Worm (Caenorhabditis elegans): ENCODE data around the gene gst-2.

The gst-2 gene

DNA sequence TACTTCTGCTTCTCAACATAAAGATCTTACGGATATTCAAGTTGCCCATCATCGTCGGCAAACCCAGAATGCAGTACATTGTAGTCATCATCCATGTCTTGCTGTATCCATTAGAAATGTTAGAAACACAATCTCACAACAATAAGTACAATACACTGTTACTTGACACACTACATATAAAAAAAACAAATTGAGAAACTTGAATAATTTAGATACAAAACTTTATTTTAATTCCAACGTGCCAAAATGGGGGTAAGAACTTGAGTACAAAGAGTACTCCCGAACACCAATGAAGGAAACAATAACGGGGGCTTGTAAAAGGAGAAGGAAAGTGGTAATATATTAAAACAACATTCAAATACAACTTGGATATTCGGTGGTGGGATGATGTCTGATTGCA, 15.3 kb downstream of the gst-2 start, which contains the start of gene ctf-18:
TSS of gene ctf-18 (minus strand) at position 101 of the 400 bp plus-strand sequence.
- no peak for TF ChIP-seq lim-7 (GFP tag; IDR thresholded peaks at IDR 0.05)
- TF ChIP-seq ama-1 (optimal IDR thresholded peaks at IDR 0.05): peak; percentile 60
- no peak for TF ChIP-seq attf-4 (tag; optimal IDR thresholded peaks at IDR 0.05)
- TF ChIP-seq ceh-32 (tag; optimal IDR thresholded peaks at IDR 0.05; ENCODE audit: poor library complexity): no peak
- TF ChIP-seq aha-1 (tag): peak; percentile 43

ce11 chrIV:10122205-10122604, 19.7 kb downstream of the gst-2 start, which contains the start of gene irld-21:
TSS of gene irld-21 (minus strand) at chrIV:10122305.
- TF ChIP-seq snpc-4 (tag; optimal IDR thresholded peaks at IDR 0.05): no peak
- TF ChIP-seq nhr-11 (tag; optimal IDR thresholded peaks at IDR 0.05): no peak
- no peak for TF ChIP-seq nhr-6 (tag; optimal IDR thresholded peaks at IDR 0.05)
- TF ChIP-seq spr-1 (tag; optimal IDR thresholded peaks at IDR 0.05): no peak
- no peak for TF ChIP-seq nhr-41 (GFP tag; IDR thresholded peaks at IDR 0.05)
- TF ChIP-seq nhr-237 (tag; optimal IDR thresholded peaks at IDR 0.05): no peak
- TF ChIP-seq nhr-28 (tag; optimal IDR thresholded peaks at IDR 0.05): no peak
- TF ChIP-seq zfp-2 (tag; optimal IDR thresholded peaks at IDR 0.05): no peak
- TF ChIP-seq ztf-11 (tag; optimal IDR thresholded peaks at IDR 0.05): no peak
- TF ChIP-seq daf-8 (GFP tag; IDR thresholded peaks at IDR 0.05): no peak

ce11 chrIV:10116765-10117164, 25.1 kb downstream of the gst-2 start:
- no peak for TF ChIP-seq lir-3 (tag; optimal IDR thresholded peaks at IDR 0.05)
- TF ChIP-seq fos-1 (tag; optimal IDR thresholded peaks at IDR 0.05): no peak
- TF ChIP-seq Y48G9A.11 (GFP tag; IDR thresholded peaks at IDR 0.05): 0 out of 2 replicates have a peak, but pooled peaks have one; percentile 23
- no peak for TF ChIP-seq lin-15B (tag; optimal IDR thresholded peaks at IDR 0.05)
- TF ChIP-seq dmd-8 (GFP tag; IDR thresholded peaks at IDR 0.05): no peak
- TF ChIP-seq duxl-1 (tag; optimal IDR thresholded peaks at IDR 0.05; ENCODE audit: poor library complexity): no peak
- TF ChIP-seq aha-1 (tag): peak; percentile 29

DNA sequence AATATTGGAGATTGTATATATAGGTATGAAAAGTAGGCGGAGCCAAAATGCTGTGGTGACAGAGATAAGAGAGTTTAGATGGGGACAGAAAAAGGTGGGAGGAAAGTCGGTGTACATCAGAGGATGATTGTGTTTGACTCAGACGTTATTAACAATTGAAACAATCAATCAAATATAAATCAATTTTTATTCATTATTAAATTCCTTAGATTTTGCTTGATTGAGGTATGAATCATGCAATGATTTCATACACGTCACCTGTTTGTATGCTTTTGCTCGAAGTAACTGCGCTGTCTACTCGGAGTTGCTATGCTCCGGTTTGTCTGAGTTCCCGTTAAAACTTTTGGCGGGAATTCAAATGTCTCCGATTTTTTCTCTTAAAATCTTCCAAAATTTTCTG, 26.7 kb downstream of the gst-2 start, which contains the start of gene C04G2.10:
TSS of gene C04G2.10 (plus strand) at position 301 of the 400 bp plus-strand sequence.
- TF ChIP-seq aly-2 (tag; optimal IDR thresholded peaks at IDR 0.05) (no peak), lin-38 (GFP tag; IDR thresholded peaks at IDR 0.05) (no peak)

ce11 chrIV:10112570-10112969, 29.3 kb downstream of the gst-2 start, which contains the start of gene nsph-3.2:
TSS of gene nsph-3.2 (plus strand) at chrIV:10112870.
- TF ChIP-seq lim-7 (GFP tag; IDR thresholded peaks at IDR 0.05) (no peak), saeg-2 (GFP tag; IDR thresholded peaks at IDR 0.05) (no peak)

ce11 chrIV:10111441-10111840, 30.4 kb downstream of the gst-2 start, which contains the start of gene spch-1:
TSS of gene spch-1 (minus strand) at chrIV:10111541.
- TF ChIP-seq dmd-9 (GFP tag; IDR thresholded peaks at IDR 0.05) (no peak), unc-62 (GFP tag; optimal IDR thresholded peaks at IDR 0.05 in 1 of 2) (peak in 1 of 2 experiments; percentile 29), unc-62 (tag; optimal IDR thresholded peaks at IDR 0.05) (no peak)

DNA sequence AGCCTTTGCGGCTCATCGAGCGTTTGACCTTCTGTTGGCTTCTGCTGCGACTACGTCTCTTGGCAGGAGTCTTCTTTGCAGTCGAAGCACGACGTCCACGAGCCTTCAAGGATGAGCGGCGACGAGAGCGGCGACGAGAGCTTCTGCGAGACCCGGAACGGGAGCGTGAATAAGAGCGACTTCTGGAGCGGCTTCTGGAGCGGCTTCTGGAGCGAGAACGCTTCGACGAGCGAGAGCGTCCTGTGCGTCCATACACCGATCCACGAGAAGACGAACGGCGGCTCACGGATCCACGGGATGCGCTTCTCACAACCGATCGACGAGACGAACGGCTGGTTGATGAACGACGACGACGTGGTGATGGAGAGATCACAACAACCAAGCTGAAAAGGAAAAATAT, 31.0 kb downstream of the gst-2 start:
- TF ChIP-seq spr-3 (GFP tag; optimal IDR thresholded peaks at IDR 0.05): peak; percentile 22
- no peak for TF ChIP-seq Y105C5A.15 (GFP tag; IDR thresholded peaks at IDR 0.05)
- no peak for TF ChIP-seq Y75B8A.6 (GFP tag; IDR thresholded peaks at IDR 0.05)
- no peak for TF ChIP-seq ZK546.5 (tag; optimal IDR thresholded peaks at IDR 0.05)
- TF ChIP-seq set-16 (GFP tag; IDR thresholded peaks at IDR 0.05): peak; percentile 94
- no peak for TF ChIP-seq F37D6.2 (tag; optimal IDR thresholded peaks at IDR 0.05)
- no peak for TF ChIP-seq Y5F2A.4 (GFP tag; optimal IDR thresholded peaks at IDR 0.05)
- no peak for TF ChIP-seq unc-62 (GFP tag; optimal IDR thresholded peaks at IDR 0.05 in 1 of 2)
- TF ChIP-seq unc-62 (tag; optimal IDR thresholded peaks at IDR 0.05): no peak
- no peak for TF ChIP-seq ceh-20 (GFP tag; IDR thresholded peaks at IDR 0.05)
- TF ChIP-seq daf-19 (GFP tag; conservative IDR thresholded peaks at IDR 0.05): no peak
- no peak for TF ChIP-seq nhr-28 (tag; optimal IDR thresholded peaks at IDR 0.05)
- no peak for TF ChIP-seq mdt-29 (GFP tag; IDR thresholded peaks at IDR 0.05)
- TF ChIP-seq tra-1 (GFP tag; IDR thresholded peaks at IDR 0.05): no peak

Data from whole organism, L4 larva.